Comparison of ENCODE assay signal across 1 fruit fly cellular context in genomic region chr3L:14775711-14776660, dm6.
TF ChIP-seq lines count a peak whose summit lies in the region.

TSS of gene mop (minus strand) at chr3L:14776129.

TF ChIP-seq in whole organism, embryonic, 481 proteins besides CTCF, POLR2A, EP300 and RAD21 (continued from another document and continues in another):
- TF ChIP-seq CG13287 (GFP tag; IDR thresholded peaks at IDR 0.05; lab: Robert Waterston, UW; ENCODE audit: partially characterized antibody), result peak; percentile 73
- peak; percentile 3 for TF ChIP-seq Mad (GFP tag; optimal IDR thresholded peaks at IDR 0.05; lab: Kevin White, UChicago)
- TF ChIP-seq CG8765 (GFP tag; IDR thresholded peaks at IDR 0.05; lab: Robert Waterston, UW), result no peak
- TF ChIP-seq hb (GFP tag; IDR thresholded peaks at IDR 0.05; lab: Robert Waterston, UW; ENCODE audit: partially characterized antibody), result no peak
- TF ChIP-seq CG11247 (GFP tag; IDR thresholded peaks at IDR 0.05; lab: Robert Waterston, UW), result 0 out of 2 replicates have a peak, but pooled peaks have one; percentile 37
- peak; percentile 53; the same call in 1 of the 2 replicates for TF ChIP-seq seq (GFP tag; IDR thresholded peaks at IDR 0.05; lab: Robert Waterston, UW)
- peak; percentile 10 for TF ChIP-seq D (optimal IDR thresholded peaks at IDR 0.05; lab: Kevin White, UChicago)
- no peak for TF ChIP-seq D (GFP tag; optimal IDR thresholded peaks at IDR 0.05; lab: Kevin White, UChicago)
- TF ChIP-seq CG11504 (tag; optimal IDR thresholded peaks at IDR 0.05; lab: Kevin White, UChicago), result no peak
- no peak for TF ChIP-seq NC2β (GFP tag; optimal IDR thresholded peaks at IDR 0.05; lab: Kevin White, UChicago)
- peak; percentile 55 for TF ChIP-seq CG14014 (GFP tag; IDR thresholded peaks at IDR 0.05; lab: Robert Waterston, UW)
- TF ChIP-seq CG14050 (GFP tag; IDR thresholded peaks at IDR 0.05; lab: Robert Waterston, UW), result peak; percentile 41; the same call in 2 of the 3 replicates
- TF ChIP-seq CG1832 (GFP tag; optimal IDR thresholded peaks at IDR 0.05; lab: Kevin White, UChicago), result no peak
- TF ChIP-seq wdn (GFP tag; IDR thresholded peaks at IDR 0.05; lab: Robert Waterston, UW), result peak; percentile 53; the same call in 1 of the 2 replicates
- no peak for TF ChIP-seq eyg (GFP tag; optimal IDR thresholded peaks at IDR 0.05; lab: Kevin White, UChicago)
- no peak for TF ChIP-seq schlank (tag; optimal IDR thresholded peaks at IDR 0.05; lab: Kevin White, UChicago)
- TF ChIP-seq gsb-n (tag; optimal IDR thresholded peaks at IDR 0.05; lab: Kevin White, UChicago), result no peak
- TF ChIP-seq CG11696 (GFP tag; IDR thresholded peaks at IDR 0.05; lab: Robert Waterston, UW), result peak; percentile 43; the same call in 1 of the 2 replicates
- peak; percentile 34 for TF ChIP-seq CG15696 (tag; optimal IDR thresholded peaks at IDR 0.05; lab: Kevin White, UChicago)
- TF ChIP-seq Hr3 (GFP tag; optimal IDR thresholded peaks at IDR 0.05; lab: Kevin White, UChicago), result peak; percentile 33
- peak; percentile 44 for TF ChIP-seq Ets97D (GFP tag; optimal IDR thresholded peaks at IDR 0.05; lab: Kevin White, UChicago)
- peak; percentile 56; the same call in 1 of the 3 replicates for TF ChIP-seq ci (GFP tag; IDR thresholded peaks at IDR 0.05; lab: Robert Waterston, UW)
- TF ChIP-seq dmrt11E (tag; optimal IDR thresholded peaks at IDR 0.05; lab: Kevin White, UChicago), result peak; percentile 35
- TF ChIP-seq cas (GFP tag; IDR thresholded peaks at IDR 0.05; lab: Robert Waterston, UW), result peak; percentile 20; the same call in 1 of the 2 replicates
- TF ChIP-seq Adf1 (GFP tag; IDR thresholded peaks at IDR 0.05; lab: Robert Waterston, UW), result 0 out of 2 replicates have a peak, but pooled peaks have one; percentile 18
- TF ChIP-seq E2f2 (GFP tag; IDR thresholded peaks at IDR 0.05; lab: Robert Waterston, UW), result peak; percentile 20; the same call in 1 of the 2 replicates
- TF ChIP-seq Kr (GFP tag; optimal IDR thresholded peaks at IDR 0.05; lab: Kevin White, UChicago), result no peak
- no peak; the same call in 1 of the 2 replicates for TF ChIP-seq CG4360 (GFP tag; IDR thresholded peaks at IDR 0.05; lab: Robert Waterston, UW)
- peak; percentile 28 for TF ChIP-seq Xbp1 (GFP tag; optimal IDR thresholded peaks at IDR 0.05; lab: Kevin White, UChicago)
- no peak for TF ChIP-seq CG8359 (GFP tag; optimal IDR thresholded peaks at IDR 0.05; lab: Kevin White, UChicago; ENCODE audit: borderline replicate concordance)
- TF ChIP-seq caup (GFP tag; optimal IDR thresholded peaks at IDR 0.05; lab: Kevin White, UChicago; ENCODE audit: severe bottlenecking), result peak; percentile 4
- TF ChIP-seq Ptx1 (GFP tag; IDR thresholded peaks at IDR 0.05; lab: Robert Waterston, UW), result peak; percentile 53
- TF ChIP-seq Side (GFP tag; optimal IDR thresholded peaks at IDR 0.05; lab: Kevin White, UChicago), result peak; percentile 41
- TF ChIP-seq Nf-YA (GFP tag; IDR thresholded peaks at IDR 0.05; lab: Robert Waterston, UW), result 0 out of 2 replicates have a peak, but pooled peaks have one; percentile 9
- no peak for TF ChIP-seq bab2 (GFP tag; optimal IDR thresholded peaks at IDR 0.05; lab: Kevin White, UChicago)
- no peak for TF ChIP-seq Lpt (GFP tag; optimal IDR thresholded peaks at IDR 0.05; lab: Kevin White, UChicago)
- TF ChIP-seq CG18599 (GFP tag; optimal IDR thresholded peaks at IDR 0.05; lab: Kevin White, UChicago), result peak; percentile 21
- TF ChIP-seq CG14667 (GFP tag; IDR thresholded peaks at IDR 0.05; lab: Robert Waterston, UW), result peak; percentile 36; the same call in 1 of the 2 replicates
- TF ChIP-seq CG32767 (GFP tag; IDR thresholded peaks at IDR 0.05; lab: Robert Waterston, UW), result no peak
- no peak for TF ChIP-seq pan (optimal IDR thresholded peaks at IDR 0.05; lab: Kevin White, UChicago)
- peak in 1 of 2 experiments; percentile 68 for TF ChIP-seq pan (GFP tag; optimal IDR thresholded peaks at IDR 0.05 in 1 of 2, IDR thresholded peaks at IDR 0.05 in 1 of 2)
- TF ChIP-seq chif (GFP tag; optimal IDR thresholded peaks at IDR 0.05; lab: Kevin White, UChicago), result no peak
- TF ChIP-seq jigr1 (GFP tag; IDR thresholded peaks at IDR 0.05; lab: Robert Waterston, UW), result peak; percentile 56; the same call in 1 of the 3 replicates
- TF ChIP-seq CG17568 (GFP tag; optimal IDR thresholded peaks at IDR 0.05; lab: Kevin White, UChicago), result no peak
- peak; percentile 21 for TF ChIP-seq CG13775 (GFP tag; optimal IDR thresholded peaks at IDR 0.05; lab: Kevin White, UChicago)
- TF ChIP-seq Chrac-16 (GFP tag; optimal IDR thresholded peaks at IDR 0.05; lab: Kevin White, UChicago), result peak; percentile 22
- TF ChIP-seq CG3065 (GFP tag; optimal IDR thresholded peaks at IDR 0.05; lab: Kevin White, UChicago), result no peak
- TF ChIP-seq Drgx (GFP tag; IDR thresholded peaks at IDR 0.05; lab: Robert Waterston, UW), result no peak
- peak; percentile 57 to 59 for TF ChIP-seq Trl (optimal IDR thresholded peaks at IDR 0.05; lab: Kevin White, UChicago)
- no peak for TF ChIP-seq Trl (GFP tag; optimal IDR thresholded peaks at IDR 0.05; lab: Kevin White, UChicago)
- peak; percentile 34; the same call in 1 of the 3 replicates for TF ChIP-seq ase (GFP tag; IDR thresholded peaks at IDR 0.05; lab: Robert Waterston, UW)
- TF ChIP-seq sc (optimal IDR thresholded peaks at IDR 0.05; lab: Kevin White, UChicago), result no peak
- no peak for TF ChIP-seq sc (GFP tag; optimal IDR thresholded peaks at IDR 0.05; lab: Kevin White, UChicago)
- TF ChIP-seq CG30020 (tag; optimal IDR thresholded peaks at IDR 0.05; lab: Kevin White, UChicago), result no peak
- peak; percentile 1 for TF ChIP-seq CG18764 (GFP tag; optimal IDR thresholded peaks at IDR 0.05; lab: Kevin White, UChicago)
- peak; percentile 64 for TF ChIP-seq CG2120 (GFP tag; optimal IDR thresholded peaks at IDR 0.05; lab: Kevin White, UChicago)
- TF ChIP-seq CG17912 (GFP tag; optimal IDR thresholded peaks at IDR 0.05; lab: Kevin White, UChicago), result no peak
- TF ChIP-seq fru (optimal IDR thresholded peaks at IDR 0.05; lab: Kevin White, UChicago), result no peak
- TF ChIP-seq H15 (GFP tag; IDR thresholded peaks at IDR 0.05; lab: Robert Waterston, UW), result 0 out of 3 replicates have a peak, but pooled peaks have one; percentile 20
- peak; percentile 53 for TF ChIP-seq crol (GFP tag; IDR thresholded peaks at IDR 0.05; lab: Robert Waterston, UW)
- no peak for TF ChIP-seq disco-r (GFP tag; optimal IDR thresholded peaks at IDR 0.05; lab: Kevin White, UChicago)
- TF ChIP-seq aop (GFP tag; IDR thresholded peaks at IDR 0.05; lab: Robert Waterston, UW), result no peak
- TF ChIP-seq CG31224 (GFP tag; IDR thresholded peaks at IDR 0.05; lab: Robert Waterston, UW), result peak; percentile 27; the same call in 1 of the 2 replicates
- peak; percentile 34 for TF ChIP-seq CG14710 (tag; optimal IDR thresholded peaks at IDR 0.05; lab: Kevin White, UChicago)
- no peak for TF ChIP-seq CG17612 (GFP tag; IDR thresholded peaks at IDR 0.05; lab: Robert Waterston, UW)
- no peak for TF ChIP-seq CG30431 (GFP tag; optimal IDR thresholded peaks at IDR 0.05; lab: Kevin White, UChicago)
- TF ChIP-seq fd102C (GFP tag; optimal IDR thresholded peaks at IDR 0.05; lab: Kevin White, UChicago), result no peak
- TF ChIP-seq CG10959 (GFP tag; IDR thresholded peaks at IDR 0.05; lab: Robert Waterston, UW), result 0 out of 2 replicates have a peak, but pooled peaks have one; percentile 20
- TF ChIP-seq CG7271 (tag; optimal IDR thresholded peaks at IDR 0.05; lab: Kevin White, UChicago), result no peak
- peak; percentile 78 for TF ChIP-seq MBD-R2 (GFP tag; IDR thresholded peaks at IDR 0.05; lab: Robert Waterston, UW)
- peak; percentile 34; the same call in 1 of the 2 replicates for TF ChIP-seq al (GFP tag; IDR thresholded peaks at IDR 0.05; lab: Robert Waterston, UW)
- peak; percentile 43 for TF ChIP-seq Awh (GFP tag; IDR thresholded peaks at IDR 0.05; lab: Robert Waterston, UW)
- TF ChIP-seq CG3281 (GFP tag; optimal IDR thresholded peaks at IDR 0.05; lab: Kevin White, UChicago), result peak; percentile 43
- no peak for TF ChIP-seq CG6854 (GFP tag; optimal IDR thresholded peaks at IDR 0.05; lab: Kevin White, UChicago)
- no peak for TF ChIP-seq Sox100B (GFP tag; optimal IDR thresholded peaks at IDR 0.05; lab: Kevin White, UChicago)
- TF ChIP-seq nerfin-2 (GFP tag; IDR thresholded peaks at IDR 0.05; lab: Robert Waterston, UW; ENCODE audit: partially characterized antibody), result no peak
- TF ChIP-seq lab (GFP tag; optimal IDR thresholded peaks at IDR 0.05; lab: Kevin White, UChicago), result no peak
- TF ChIP-seq cato (GFP tag; optimal IDR thresholded peaks at IDR 0.05; lab: Kevin White, UChicago; ENCODE audit: borderline replicate concordance), result peak; percentile 2
- no peak; the same call in 1 of the 2 replicates for TF ChIP-seq CG10366 (GFP tag; IDR thresholded peaks at IDR 0.05; lab: Robert Waterston, UW)
- no peak for TF ChIP-seq ara (GFP tag; IDR thresholded peaks at IDR 0.05; lab: Robert Waterston, UW)
- TF ChIP-seq Lhr (GFP tag; optimal IDR thresholded peaks at IDR 0.05; lab: Kevin White, UChicago), result peak; percentile 10
- TF ChIP-seq CG9609 (GFP tag; optimal IDR thresholded peaks at IDR 0.05; lab: Kevin White, UChicago), result peak; percentile 12
- peak; percentile 47; the same call in 1 of the 3 replicates for TF ChIP-seq CG6791 (GFP tag; IDR thresholded peaks at IDR 0.05; lab: Robert Waterston, UW; ENCODE audit: partially characterized antibody)
- TF ChIP-seq dan (GFP tag; IDR thresholded peaks at IDR 0.05; lab: Robert Waterston, UW), result no peak
- TF ChIP-seq CG8478 (optimal IDR thresholded peaks at IDR 0.05; lab: Kevin White, UChicago), result no peak
- TF ChIP-seq CG32772 (GFP tag; IDR thresholded peaks at IDR 0.05; lab: Robert Waterston, UW), result peak; percentile 58; the same call in 1 of the 2 replicates
- TF ChIP-seq CG9932 (GFP tag; IDR thresholded peaks at IDR 0.05; lab: Robert Waterston, UW), result peak; percentile 66
- TF ChIP-seq NK7.1 (GFP tag; optimal IDR thresholded peaks at IDR 0.05; lab: Kevin White, UChicago), result peak; percentile 17
- no peak for TF ChIP-seq Fer3 (tag; optimal IDR thresholded peaks at IDR 0.05; lab: Kevin White, UChicago)
- TF ChIP-seq CG12744 (GFP tag; optimal IDR thresholded peaks at IDR 0.05; lab: Kevin White, UChicago), result no peak
- TF ChIP-seq klu (GFP tag; IDR thresholded peaks at IDR 0.05; lab: Robert Waterston, UW), result no peak
- no peak for TF ChIP-seq CG4404 (GFP tag; IDR thresholded peaks at IDR 0.05; lab: Robert Waterston, UW)
- TF ChIP-seq Sin3A (optimal IDR thresholded peaks at IDR 0.05; lab: Kevin White, UChicago), result no peak
- peak; percentile 59 for TF ChIP-seq CG12104 (GFP tag; optimal IDR thresholded peaks at IDR 0.05; lab: Kevin White, UChicago)
- TF ChIP-seq CG11456 (GFP tag; IDR thresholded peaks at IDR 0.05; lab: Robert Waterston, UW), result 0 out of 3 replicates have a peak, but pooled peaks have one; percentile 55
- TF ChIP-seq CG8924 (tag; optimal IDR thresholded peaks at IDR 0.05; lab: Kevin White, UChicago), result peak; percentile 67
- peak; percentile 37 for TF ChIP-seq sisA (GFP tag; IDR thresholded peaks at IDR 0.05; lab: Robert Waterston, UW)
- peak; percentile 71 for TF ChIP-seq phol (tag; optimal IDR thresholded peaks at IDR 0.05; lab: Kevin White, UChicago)
- peak; percentile 41 for TF ChIP-seq CG17829 (tag; optimal IDR thresholded peaks at IDR 0.05; lab: Kevin White, UChicago)
- TF ChIP-seq CG10462 (GFP tag; optimal IDR thresholded peaks at IDR 0.05; lab: Kevin White, UChicago), result no peak
- TF ChIP-seq YL-1 (GFP tag; optimal IDR thresholded peaks at IDR 0.05; lab: Kevin White, UChicago), result peak; percentile 57
- no peak for TF ChIP-seq bsh (GFP tag; optimal IDR thresholded peaks at IDR 0.05; lab: Kevin White, UChicago)
- TF ChIP-seq CG34224 (GFP tag; IDR thresholded peaks at IDR 0.05; lab: Robert Waterston, UW; ENCODE audit: partially characterized antibody), result no peak
- TF ChIP-seq cwo (GFP tag; optimal IDR thresholded peaks at IDR 0.05; lab: Kevin White, UChicago), result no peak
- TF ChIP-seq CG12236 (GFP tag; optimal IDR thresholded peaks at IDR 0.05; lab: Kevin White, UChicago), result no peak
- TF ChIP-seq Pdp1 (GFP tag; optimal IDR thresholded peaks at IDR 0.05; lab: Kevin White, UChicago), result peak in 1 of 2 experiments; percentile 15
- TF ChIP-seq pzg (GFP tag; optimal IDR thresholded peaks at IDR 0.05; lab: Kevin White, UChicago), result peak; percentile 54
- TF ChIP-seq CG1602 (GFP tag; optimal IDR thresholded peaks at IDR 0.05; lab: Kevin White, UChicago), result no peak
- 0 out of 2 replicates have a peak, but pooled peaks have one; percentile 28 for TF ChIP-seq CG2129 (GFP tag; IDR thresholded peaks at IDR 0.05; lab: Robert Waterston, UW; ENCODE audit: partially characterized antibody)
- no peak for TF ChIP-seq vfl (GFP tag; optimal IDR thresholded peaks at IDR 0.05; lab: Kevin White, UChicago)
- TF ChIP-seq ken (GFP tag; IDR thresholded peaks at IDR 0.05; lab: Robert Waterston, UW), result 0 out of 3 replicates have a peak, but pooled peaks have one; percentile 45
- TF ChIP-seq H2.0 (GFP tag; IDR thresholded peaks at IDR 0.05; lab: Robert Waterston, UW), result peak; percentile 56
- TF ChIP-seq Meics (GFP tag; optimal IDR thresholded peaks at IDR 0.05; lab: Kevin White, UChicago), result peak; percentile 96
- TF ChIP-seq CG10321 (GFP tag; IDR thresholded peaks at IDR 0.05; lab: Robert Waterston, UW), result no peak
- peak; percentile 23; the same call in 1 of the 2 replicates for TF ChIP-seq CG9215 (GFP tag; IDR thresholded peaks at IDR 0.05; lab: Robert Waterston, UW)
- 0 out of 4 replicates have a peak, but pooled peaks have one; percentile 52 for TF ChIP-seq chinmo (GFP tag; IDR thresholded peaks at IDR 0.05; lab: Robert Waterston, UW; ENCODE audit: partially characterized antibody)
- TF ChIP-seq CG12071 (GFP tag; optimal IDR thresholded peaks at IDR 0.05; lab: Kevin White, UChicago), result no peak
- peak; percentile 80 for TF ChIP-seq CG32532 (GFP tag; IDR thresholded peaks at IDR 0.05; lab: Robert Waterston, UW)
- TF ChIP-seq B-H2 (GFP tag; optimal IDR thresholded peaks at IDR 0.05; lab: Kevin White, UChicago), result no peak
- peak; percentile 39; the same call in 1 of the 3 replicates for TF ChIP-seq CG16813 (GFP tag; IDR thresholded peaks at IDR 0.05; lab: Robert Waterston, UW; ENCODE audit: partially characterized antibody)
- no peak for TF ChIP-seq otp (GFP tag; IDR thresholded peaks at IDR 0.05; lab: Robert Waterston, UW)
- TF ChIP-seq bbx (GFP tag; IDR thresholded peaks at IDR 0.05; lab: Robert Waterston, UW; ENCODE audit: partially characterized antibody), result peak; percentile 65
- TF ChIP-seq lbe (GFP tag; optimal IDR thresholded peaks at IDR 0.05; lab: Kevin White, UChicago), result no peak
- peak; percentile 92 to 98 for TF ChIP-seq insv (GFP tag; optimal IDR thresholded peaks at IDR 0.05; lab: Kevin White, UChicago)
- peak; percentile 61; the same call in 1 of the 2 replicates for TF ChIP-seq amos (GFP tag; IDR thresholded peaks at IDR 0.05; lab: Robert Waterston, UW; ENCODE audit: partially characterized antibody)
- TF ChIP-seq cg (GFP tag; optimal IDR thresholded peaks at IDR 0.05; lab: Kevin White, UChicago), result no peak
